Fruit fly (Drosophila melanogaster): Measurements from ENCODE around the gene CG34136.

dm6 chr2L:21061591-21061990 lies 35.1 kb upstream of the CG34136 start:
- no peak for TF ChIP-seq h (GFP tag; optimal IDR thresholded peaks at IDR 0.05)
- no peak for TF ChIP-seq lola (GFP tag; optimal IDR thresholded peaks at IDR 0.05)
- no peak for TF ChIP-seq brk (GFP tag; optimal IDR thresholded peaks at IDR 0.05)
- no peak for TF ChIP-seq HLH106 (tag; optimal IDR thresholded peaks at IDR 0.05)
- no peak for TF ChIP-seq usp (GFP tag; optimal IDR thresholded peaks at IDR 0.05)
